Worm (Caenorhabditis elegans) whole organism, late embryonic: ENCODE results near the gene C17B7.5.

ENCODE experiments used
- Y22D7AL.16 ChIP-seq: sonication (generic microtip); optimal IDR thresholded peaks from 2 replicates; lab custom pipeline; 2016; ENCODE audit warnings: missing genetic modification characterization, missing compliant biosample characterization
- ceh-19 ChIP-seq: fragments of 200-800 bp; sonication (Bioruptor generic); optimal IDR thresholded peaks from 2 replicates; lab custom pipeline; 2018; ENCODE audit warnings: mild to moderate bottlenecking, missing genetic modification characterization, missing compliant biosample characterization
- ceh-48 ChIP-seq: sonication (generic microtip); optimal IDR thresholded peaks from 2 replicates; lab custom pipeline; 2016; ENCODE audit warnings: missing genetic modification characterization, inconsistent platforms, missing compliant biosample characterization
- dmd-4 ChIP-seq: sonication (generic microtip); optimal IDR thresholded peaks from 2 replicates; lab custom pipeline; 2016; ENCODE audit warnings: borderline replicate concordance, missing genetic modification characterization, missing compliant biosample characterization
- elt-2 ChIP-seq: sonication (generic microtip); optimal IDR thresholded peaks from 2 replicates; lab custom pipeline; 2016; ENCODE audit warnings: missing genetic modification reagents, missing genetic modification characterization, missing compliant biosample characterization
- ets-4 ChIP-seq: sonication (generic microtip); optimal IDR thresholded peaks from 2 replicates; lab custom pipeline; 2016; ENCODE audit warnings: missing genetic modification characterization, missing compliant biosample characterization
- hlh-15 ChIP-seq: sonication (generic microtip); optimal IDR thresholded peaks from 2 replicates; lab custom pipeline; 2016; ENCODE audit warnings: missing genetic modification characterization, missing compliant biosample characterization
- hlh-30 ChIP-seq: sonication (generic microtip); optimal IDR thresholded peaks from 2 replicates; lab custom pipeline; 2017; ENCODE audit warnings: antibody characterized with exemption, missing genetic modification characterization, missing compliant biosample characterization; ENCODE audit not compliant: insufficient read depth
- hlh-8 ChIP-seq: sonication (generic microtip); optimal IDR thresholded peaks from 2 replicates; lab custom pipeline; 2016; ENCODE audit warnings: missing genotype, missing genetic modification characterization, missing compliant biosample characterization
- pag-3 ChIP-seq: sonication (generic microtip); optimal IDR thresholded peaks from 2 replicates; lab custom pipeline; 2016; ENCODE audit warnings: missing compliant biosample characterization, missing genetic modification characterization, borderline replicate concordance
- pha-4 ChIP-seq: fragments of 150-350 bp; optimal IDR thresholded peaks from 2 replicates; lab custom pipeline; 2018; ENCODE audit warnings: missing biosample characterization, missing genetic modification reagents, missing genetic modification characterization
- rnt-1 ChIP-seq: sonication (generic microtip); optimal IDR thresholded peaks from 2 replicates; lab custom pipeline; 2016; ENCODE audit warnings: missing genetic modification characterization, missing compliant biosample characterization

DNA sequence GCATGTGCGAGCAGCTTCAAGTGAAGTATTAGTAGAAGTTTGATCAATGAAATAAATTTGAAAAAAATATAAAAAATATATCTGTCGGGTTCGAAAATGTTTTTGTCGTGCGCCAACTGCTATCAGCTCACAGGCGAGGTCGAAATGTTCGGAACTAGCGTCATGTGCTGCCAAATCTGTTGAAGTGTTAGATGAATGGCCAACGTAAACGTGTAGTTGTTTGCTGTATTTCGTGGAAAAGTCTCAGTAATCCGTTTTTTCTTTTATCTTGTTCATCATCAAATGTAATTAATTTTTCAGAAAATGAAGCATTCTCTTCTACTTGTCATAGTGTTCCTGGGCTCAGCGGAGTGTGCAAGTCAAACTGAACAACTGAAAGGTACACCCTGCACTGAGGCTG lies 16.4 kb downstream of the C17B7.5 start, which contains the start of gene C17B7.15:
- TF ChIP-seq hlh-8 (tag; lab: Kevin White, UChicago) = no peak
- no peak for TF ChIP-seq hlh-30 (tag; lab: Kevin White, UChicago)
- TF ChIP-seq ets-4 = no peak
- no peak for TF ChIP-seq elt-2
- TF ChIP-seq rnt-1 = no peak
- TF ChIP-seq ceh-48 (tag; lab: Kevin White, UChicago) = no peak
- no peak for TF ChIP-seq pha-4
- TF ChIP-seq ceh-19 (GFP tag; lab: Kevin White, UChicago) = no peak
- no peak for TF ChIP-seq pag-3 (tag; lab: Kevin White, UChicago)
- TF ChIP-seq Y22D7AL.16 (tag; lab: Kevin White, UChicago) = no peak
- no peak for TF ChIP-seq hlh-15 (tag; lab: Kevin White, UChicago)
- no peak for TF ChIP-seq dmd-4 (tag; lab: Kevin White, UChicago)
